Fruit fly (Drosophila melanogaster) whole organism, embryonic: ENCODE data around the gene Iru.

Source experiments
- Ada2b ChIP-seq: fragments of 200-800 bp; sonication (Bioruptor generic); IDR thresholded peaks from 2 replicates; pipeline ENCODE4 v1.3.6; 2022; ENCODE audit warnings: missing biosample characterization, missing genetic modification characterization
- CG10267 ChIP-seq: fragments of 200-800 bp; sonication (Bioruptor generic); optimal IDR thresholded peaks from 2 replicates; lab custom pipeline; 2018; ENCODE audit warnings: missing biosample characterization, mild to moderate bottlenecking, missing genetic modification characterization, moderate library complexity
- CG13287 ChIP-seq: fragments of 200-800 bp; sonication (Bioruptor generic); IDR thresholded peaks from 2 replicates; pipeline ENCODE4 v1.3.6; 2022; ENCODE audit warnings: missing biosample characterization, missing genetic modification characterization; ENCODE audit not compliant: partially characterized antibody
- CG14014 ChIP-seq: fragments of 200-800 bp; sonication (Bioruptor generic); IDR thresholded peaks from 2 replicates; pipeline ENCODE4 v1.3.6; 2022; ENCODE audit warnings: missing biosample characterization, missing genetic modification characterization
- CG14860 ChIP-seq: fragments of 200-800 bp; sonication (Bioruptor generic); IDR thresholded peaks from 3 replicates; pipeline ENCODE4 v1.3.6; 2022; ENCODE audit warnings: missing biosample characterization, missing genetic modification characterization; ENCODE audit not compliant: partially characterized antibody
- CG16815 ChIP-seq: fragments of 200-800 bp; sonication (Bioruptor generic); optimal IDR thresholded peaks from 3 replicates; lab custom pipeline; 2017; ENCODE audit warnings: missing biosample characterization, mild to moderate bottlenecking, missing genetic modification characterization
- CG2199 ChIP-seq: fragments of 200-800 bp; sonication (Bioruptor generic); IDR thresholded peaks from 3 replicates; pipeline ENCODE4 v1.3.6; 2022; ENCODE audit warnings: missing biosample characterization, missing genetic modification characterization
- CG31365 ChIP-seq: fragments of 200-800 bp; sonication (Bioruptor generic); optimal IDR thresholded peaks from 2 replicates; lab custom pipeline; 2018; ENCODE audit warnings: missing biosample characterization, mild to moderate bottlenecking, missing genetic modification characterization
- CG32772 ChIP-seq: fragments of 200-800 bp; sonication (Bioruptor generic); IDR thresholded peaks from 2 replicates; pipeline ENCODE4 v1.3.6; 2022; ENCODE audit warnings: missing biosample characterization, missing genetic modification characterization
- CG4328 ChIP-seq: fragments of 200-800 bp; sonication (Bioruptor generic); optimal IDR thresholded peaks from 3 replicates; lab custom pipeline; 2017; ENCODE audit warnings: missing biosample characterization, missing genetic modification reagents, missing genetic modification characterization
- CG4404 ChIP-seq: fragments of 200-800 bp; sonication (Bioruptor generic); IDR thresholded peaks from 2 replicates; pipeline ENCODE4 v1.3.6; 2022; ENCODE audit warnings: missing biosample characterization, missing genetic modification characterization
- CG6175 ChIP-seq: fragments of 200-800 bp; sonication (Bioruptor generic); IDR thresholded peaks from 3 replicates; pipeline ENCODE4 v1.3.6; 2022; ENCODE audit warnings: missing biosample characterization, missing genetic modification characterization
- CG6813 ChIP-seq: fragments of 200-800 bp; sonication (Bioruptor generic); optimal IDR thresholded peaks from 2 replicates; lab custom pipeline; 2017; ENCODE audit warnings: missing biosample characterization, missing genetic modification characterization, mild to moderate bottlenecking, moderate library complexity, missing genetic modification reagents
- CG8089 ChIP-seq: fragments of 200-800 bp; sonication (Bioruptor generic); optimal IDR thresholded peaks from 3 replicates; lab custom pipeline; 2016; ENCODE audit warnings: missing biosample characterization, missing genetic modification characterization
- CG8281 ChIP-seq: fragments of 200-800 bp; sonication (Bioruptor generic); optimal IDR thresholded peaks from 2 replicates; lab custom pipeline; 2018; ENCODE audit warnings: missing biosample characterization, mild to moderate bottlenecking, missing genetic modification characterization, moderate library complexity
- CG8359 ChIP-seq: fragments of 200-800 bp; sonication (Bioruptor generic); optimal IDR thresholded peaks from 2 replicates; lab custom pipeline; 2017; ENCODE audit warnings: missing biosample characterization, mild to moderate bottlenecking, missing genetic modification characterization, borderline replicate concordance
- CG9876 ChIP-seq: fragments of 200-800 bp; sonication (Bioruptor generic); optimal IDR thresholded peaks from 2 replicates; lab custom pipeline; 2016; ENCODE audit warnings: missing biosample characterization, missing genetic modification characterization
- D19A ChIP-seq: fragments of 200-800 bp; optimal IDR thresholded peaks from 3 replicates; lab custom pipeline; 2019; ENCODE audit warnings: missing biosample characterization, mild to moderate bottlenecking, missing genetic modification characterization, moderate library complexity
- Dll ChIP-seq: fragments of 200-800 bp; sonication (Bioruptor generic); IDR thresholded peaks from 4 replicates; pipeline ENCODE4 v1.3.6; 2022; ENCODE audit warnings: missing biosample characterization, missing genetic modification characterization; ENCODE audit not compliant: partially characterized antibody
- Ets97D ChIP-seq: fragments of 200-800 bp; sonication (Bioruptor generic); optimal IDR thresholded peaks from 3 replicates; lab custom pipeline; 2016; ENCODE audit warnings: missing biosample characterization, missing genetic modification characterization
- HLH54F ChIP-seq: fragments of 200-800 bp; sonication (Bioruptor generic); optimal IDR thresholded peaks from 3 replicates; lab custom pipeline; 2016; ENCODE audit warnings: missing biosample characterization, missing genetic modification characterization
- Hey ChIP-seq: fragments of 200-800 bp; sonication (Bioruptor generic); optimal IDR thresholded peaks from 3 replicates; lab custom pipeline; 2018; ENCODE audit warnings: missing biosample characterization, mild to moderate bottlenecking, missing genetic modification characterization
- Kr ChIP-seq: fragments of 200-800 bp; sonication (Bioruptor generic); optimal IDR thresholded peaks from 2 replicates; lab custom pipeline; 2017; ENCODE audit warnings: missing biosample characterization, mild to moderate bottlenecking, missing genetic modification characterization
- Lpt ChIP-seq: fragments of >200 bp; optimal IDR thresholded peaks from 2 replicates; lab custom pipeline; 2018; ENCODE audit warnings: missing biosample characterization, missing genetic modification characterization
- Nf-YA ChIP-seq: fragments of 200-800 bp; sonication (Bioruptor generic); IDR thresholded peaks from 2 replicates; pipeline ENCODE4 v1.3.6; 2022; ENCODE audit warnings: missing biosample characterization, missing genetic modification characterization
- Ptx1 ChIP-seq: fragments of 200-800 bp; sonication (Bioruptor generic); IDR thresholded peaks from 2 replicates; pipeline ENCODE4 v1.3.6; 2022; ENCODE audit warnings: missing biosample characterization, missing genetic modification characterization
- ap ChIP-seq: fragments of 200-800 bp; sonication (Bioruptor generic); IDR thresholded peaks from 2 replicates; pipeline ENCODE4 v1.3.6; 2022; ENCODE audit warnings: missing biosample characterization, missing genetic modification characterization
- ara ChIP-seq: fragments of 200-800 bp; sonication (Bioruptor generic); IDR thresholded peaks from 2 replicates; pipeline ENCODE4 v1.3.6; 2022; ENCODE audit warnings: missing biosample characterization, missing genetic modification characterization
- bab2 ChIP-seq: fragments of 200-800 bp; sonication (Bioruptor generic); optimal IDR thresholded peaks from 2 replicates; lab custom pipeline; 2016; ENCODE audit warnings: missing biosample characterization, missing genetic modification characterization
- croc ChIP-seq: fragments of 200-800 bp; sonication (Bioruptor generic); conservative IDR thresholded peaks from 3 replicates; pipeline ENCODE4 v1.3.6; 2022; ENCODE audit warnings: missing biosample characterization, missing genetic modification characterization
- dimm ChIP-seq: fragments of 200-800 bp; sonication (Bioruptor generic); IDR thresholded peaks from 2 replicates; pipeline ENCODE4 v1.3.6; 2022; ENCODE audit warnings: missing biosample characterization, missing genetic modification characterization
- dpn ChIP-seq, 2 experiments: fragments of 200-800 bp; sonication (Bioruptor generic); optimal IDR thresholded peaks; 3 replicates each; lab custom pipeline; 2016; ENCODE audit warnings: missing biosample characterization in 2 of 2, missing genetic modification characterization in 2 of 2
- esg ChIP-seq: fragments of 200-800 bp; sonication (Bioruptor generic); conservative IDR thresholded peaks from 2 replicates; pipeline ENCODE4 v1.3.6; 2022; ENCODE audit warnings: missing biosample characterization, missing genetic modification characterization
- ftz-f1 ChIP-seq: fragments of 200-800 bp; sonication (Bioruptor generic); optimal IDR thresholded peaks from 2 replicates; lab custom pipeline; 2016; ENCODE audit warnings: missing biosample characterization, missing genetic modification characterization
- grn ChIP-seq: fragments of 200-800 bp; sonication (Bioruptor generic); optimal IDR thresholded peaks from 3 replicates; lab custom pipeline; 2017; ENCODE audit warnings: missing biosample characterization, missing genetic modification characterization
- hbn ChIP-seq: fragments of 200-800 bp; sonication (Bioruptor generic); IDR thresholded peaks from 2 replicates; pipeline ENCODE4 v1.3.6; 2022; ENCODE audit warnings: missing biosample characterization, missing genetic modification characterization; ENCODE audit not compliant: partially characterized antibody
- jumu ChIP-seq: fragments of 200-800 bp; sonication (Bioruptor generic); optimal IDR thresholded peaks from 3 replicates; lab custom pipeline; 2016; ENCODE audit warnings: missing biosample characterization, missing genetic modification characterization
- mirr ChIP-seq: fragments of 200-800 bp; sonication (Bioruptor generic); optimal IDR thresholded peaks from 3 replicates; lab custom pipeline; 2018; ENCODE audit warnings: missing biosample characterization, mild to moderate bottlenecking, missing genetic modification characterization
- nau ChIP-seq: fragments of 200-800 bp; sonication (Bioruptor generic); optimal IDR thresholded peaks from 3 replicates; lab custom pipeline; 2017; ENCODE audit warnings: missing biosample characterization, mild to moderate bottlenecking, missing genetic modification characterization, missing genetic modification reagents
- nerfin-1 ChIP-seq: fragments of 200-800 bp; sonication (Bioruptor generic); optimal IDR thresholded peaks from 3 replicates; lab custom pipeline; 2019; ENCODE audit warnings: missing biosample characterization, mild to moderate bottlenecking, missing genetic modification characterization, moderate library complexity
- odd ChIP-seq: fragments of 200-800 bp; sonication (Bioruptor generic); optimal IDR thresholded peaks from 2 replicates; lab custom pipeline; 2017; ENCODE audit warnings: missing biosample characterization, mild to moderate bottlenecking, missing genetic modification characterization
- otp ChIP-seq: fragments of 200-800 bp; sonication (Bioruptor generic); IDR thresholded peaks from 3 replicates; pipeline ENCODE4, ENCODE4 v1.3.6; 2022; ENCODE audit warnings: missing biosample characterization, missing genetic modification characterization
- pho ChIP-seq: fragments of 200-800 bp; sonication (Bioruptor generic); optimal IDR thresholded peaks from 2 replicates; lab custom pipeline; 2016; ENCODE audit warnings: missing biosample characterization, missing genetic modification characterization
- row ChIP-seq: fragments of 200-800 bp; sonication (Bioruptor generic); IDR thresholded peaks from 3 replicates; pipeline ENCODE4 v1.3.6; 2022; ENCODE audit warnings: missing biosample characterization, missing genetic modification characterization
- sens-2 ChIP-seq: fragments of 200-800 bp; sonication (Bioruptor generic); IDR thresholded peaks from 2 replicates; pipeline ENCODE4 v1.3.6; 2022; ENCODE audit warnings: missing biosample characterization, missing genetic modification characterization
- sim ChIP-seq: fragments of 200-800 bp; sonication (Bioruptor generic); IDR thresholded peaks from 2 replicates; pipeline ENCODE4 v1.3.6; 2022; ENCODE audit warnings: missing biosample characterization, missing genetic modification characterization
- slp2 ChIP-seq: fragments of 200-800 bp; sonication (Bioruptor generic); optimal IDR thresholded peaks from 2 replicates; lab custom pipeline; 2016; ENCODE audit warnings: missing biosample characterization, missing genetic modification characterization
- ttk ChIP-seq: fragments of 200-800 bp; sonication (Bioruptor generic); IDR thresholded peaks from 2 replicates; pipeline ENCODE4 v2.1.2; 2022; ENCODE audit warnings: missing biosample characterization, missing genetic modification characterization
- vvl ChIP-seq: fragments of 200-800 bp; sonication (Bioruptor generic); IDR thresholded peaks from 2 replicates; pipeline ENCODE4 v1.3.6; 2022; ENCODE audit warnings: missing biosample characterization, missing genetic modification characterization
- zen ChIP-seq: fragments of 200-800 bp; sonication (Bioruptor generic); optimal IDR thresholded peaks from 3 replicates; lab custom pipeline; 2018; ENCODE audit warnings: missing biosample characterization, mild to moderate bottlenecking, missing genetic modification characterization, moderate library complexity

Gene Iru

DNA sequence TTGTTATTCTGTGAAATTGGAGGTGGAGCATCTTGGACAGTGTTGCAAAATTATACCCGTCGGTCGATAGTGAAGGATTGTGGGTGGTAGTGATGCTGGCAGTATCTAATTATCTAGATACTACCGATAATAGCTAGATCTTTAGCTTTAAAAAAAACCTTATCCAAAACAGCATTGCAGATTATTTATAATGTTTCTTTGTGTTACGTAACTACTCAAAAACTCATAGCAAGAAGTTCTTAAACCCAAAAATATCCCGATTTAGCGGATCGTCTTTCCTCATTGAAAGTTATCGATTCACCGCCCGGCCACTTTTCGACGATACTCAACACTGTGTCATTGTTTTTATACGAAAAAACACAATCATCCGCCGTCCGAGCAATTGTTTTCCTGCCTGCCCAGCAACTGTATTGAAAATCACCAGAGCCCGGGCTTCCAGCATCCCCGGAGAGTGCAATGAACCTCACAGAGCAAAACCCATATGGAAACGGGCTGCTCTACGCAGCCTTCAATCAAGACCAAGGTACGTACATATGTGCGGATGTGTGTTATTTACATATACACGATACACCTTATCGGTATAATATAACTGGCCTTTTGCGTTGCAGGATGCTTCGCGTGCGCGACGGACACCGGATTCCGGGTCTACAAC is 13.2 kb upstream of the Iru start, which contains the start of gene CG11975 (continued):
- 0 out of 2 replicates have a peak, but pooled peaks have one; percentile 27 for TF ChIP-seq Nf-YA
- TF ChIP-seq zen (tag; lab: Kevin White, UChicago), result peak; percentile 65
- no peak for TF ChIP-seq Hey (tag; lab: Kevin White, UChicago)
- TF ChIP-seq odd (GFP tag; lab: Kevin White, UChicago), result no peak
- TF ChIP-seq Ptx1, result peak; percentile 58
- TF ChIP-seq ftz-f1 (GFP tag; lab: Kevin White, UChicago), result peak; percentile 58
- TF ChIP-seq Dll (GFP tag; lab: Robert Waterston, UW), result peak; percentile 82
- TF ChIP-seq pho (GFP tag; lab: Kevin White, UChicago), result peak; percentile 91
- TF ChIP-seq dpn (GFP tag; optimal IDR thresholded peaks at IDR 0.05; lab: Kevin White, UChicago), result peak; percentile 85 to 90
- TF ChIP-seq CG8359 (GFP tag; lab: Kevin White, UChicago), result no peak
- peak; percentile 84 for TF ChIP-seq CG13287 (GFP tag; lab: Robert Waterston, UW)
- TF ChIP-seq row, result peak; percentile 87
- TF ChIP-seq Lpt (GFP tag; lab: Kevin White, UChicago), result no peak
- peak; percentile 52; the same call in 1 of the 2 replicates for TF ChIP-seq hbn (GFP tag; lab: Robert Waterston, UW)
- TF ChIP-seq mirr (GFP tag; lab: Kevin White, UChicago), result peak; percentile 59
- TF ChIP-seq ttk, result 0 out of 2 replicates have a peak, but pooled peaks have one; percentile 9
- peak; percentile 57; the same call in 1 of the 2 replicates for TF ChIP-seq CG14014 (GFP tag; lab: Robert Waterston, UW)
- peak; percentile 29 for TF ChIP-seq CG16815 (GFP tag; lab: Kevin White, UChicago)
- no peak for TF ChIP-seq CG8281
- peak; percentile 54; the same call in 1 of the 2 replicates for TF ChIP-seq Ada2b (GFP tag; lab: Robert Waterston, UW)
- peak; percentile 75 for TF ChIP-seq CG9876
- TF ChIP-seq esg (GFP tag; lab: Robert Waterston, UW), result peak; percentile 17
- peak; percentile 36 for TF ChIP-seq CG6813 (GFP tag; lab: Kevin White, UChicago)
- peak; percentile 71 for TF ChIP-seq CG32772 (GFP tag; lab: Robert Waterston, UW)
- peak; percentile 43; the same call in 1 of the 3 replicates for TF ChIP-seq CG14860
- TF ChIP-seq CG2199 (GFP tag; lab: Robert Waterston, UW), result no peak
- no peak for TF ChIP-seq ara (GFP tag; lab: Robert Waterston, UW)
- no peak for TF ChIP-seq Kr (GFP tag; lab: Kevin White, UChicago)
- no peak for TF ChIP-seq sim
- TF ChIP-seq jumu (GFP tag; lab: Kevin White, UChicago), result peak; percentile 90
- peak; percentile 52; the same call in 2 of the 3 replicates for TF ChIP-seq croc (GFP tag; lab: Robert Waterston, UW)
- TF ChIP-seq ap (GFP tag; lab: Robert Waterston, UW), result 0 out of 2 replicates have a peak, but pooled peaks have one; percentile 5
- TF ChIP-seq slp2 (GFP tag; lab: Kevin White, UChicago), result peak; percentile 78
- TF ChIP-seq CG10267 (tag; lab: Kevin White, UChicago), result peak; percentile 99
- TF ChIP-seq D19A (tag; lab: Kevin White, UChicago), result no peak
- no peak for TF ChIP-seq otp (GFP tag; lab: Robert Waterston, UW)
- TF ChIP-seq grn, result no peak
- peak; percentile 61 for TF ChIP-seq vvl (GFP tag; lab: Robert Waterston, UW)
- peak; percentile 30 for TF ChIP-seq CG4328 (GFP tag; lab: Kevin White, UChicago)
- TF ChIP-seq CG8089 (GFP tag; lab: Kevin White, UChicago), result peak; percentile 57
- peak; percentile 74 for TF ChIP-seq bab2
- TF ChIP-seq nerfin-1 (tag; lab: Kevin White, UChicago), result peak; percentile 91
- peak; percentile 48; the same call in 1 of the 2 replicates for TF ChIP-seq sens-2 (GFP tag; lab: Robert Waterston, UW)
- TF ChIP-seq HLH54F (GFP tag; lab: Kevin White, UChicago), result peak; percentile 92
- no peak for TF ChIP-seq dimm
- peak; percentile 82 for TF ChIP-seq Ets97D
- TF ChIP-seq CG4404 (GFP tag; lab: Robert Waterston, UW), result peak; percentile 44; the same call in 1 of the 2 replicates
- no peak for TF ChIP-seq nau
- TF ChIP-seq CG6175 (GFP tag; lab: Robert Waterston, UW), result no peak
- TF ChIP-seq CG31365, result no peak
